Worm (Caenorhabditis elegans): ENCODE measurements around the gene mps-1.

Gene mps-1

ce11 chrII:6269805-6270414 lies 24.3 kb downstream of the mps-1 start, which contains the start of gene F13H8.2:
F13H8.2 (plus strand) TSS chrII:6270364.
- TF ChIP-seq elt-2 (tag; optimal IDR thresholded peaks at IDR 0.05) (peak; percentile 25), nfya-1 (tag; optimal IDR thresholded peaks at IDR 0.05) (peak; percentile 80), unc-86 (tag; optimal IDR thresholded peaks at IDR 0.05) (no peak), hlh-6 (tag; optimal IDR thresholded peaks at IDR 0.05) (no peak), pqm-1 (tag; optimal IDR thresholded peaks at IDR 0.05) (no peak), unc-55 (GFP tag; optimal IDR thresholded peaks at IDR 0.05) (peak; percentile 19), zip-5 (tag; optimal IDR thresholded peaks at IDR 0.05) (peak; percentile 24), hlh-8 (tag; optimal IDR thresholded peaks at IDR 0.05) (no peak), C08G9.2 (tag; optimal IDR thresholded peaks at IDR 0.05) (peak; percentile 53), unc-42 (tag; optimal IDR thresholded peaks at IDR 0.05) (peak; percentile 79), K09A11.1 (tag; optimal IDR thresholded peaks at IDR 0.05; ENCODE audit: insufficient read depth) (no peak), ttx-3 (tag; optimal IDR thresholded peaks at IDR 0.05) (no peak), tbx-7 (tag; optimal IDR thresholded peaks at IDR 0.05) (peak; percentile 22), pax-1 (tag; optimal IDR thresholded peaks at IDR 0.05) (peak; percentile 16), ref-2 (tag; optimal IDR thresholded peaks at IDR 0.05) (peak; percentile 71), ceh-34 (tag; optimal IDR thresholded peaks at IDR 0.05) (peak; percentile 51), fax-1 (tag; optimal IDR thresholded peaks at IDR 0.05) (peak; percentile 32), tbx-2 (tag; optimal IDR thresholded peaks at IDR 0.05) (peak; percentile 73), F13H6.1 (tag; optimal IDR thresholded peaks at IDR 0.05) (peak; percentile 41), ceh-31 (tag; optimal IDR thresholded peaks at IDR 0.05) (peak; percentile 82), nhr-11 (tag; optimal IDR thresholded peaks at IDR 0.05) (no peak), ceh-48 (tag; optimal IDR thresholded peaks at IDR 0.05) (peak; percentile 18), ceh-2 (tag; optimal IDR thresholded peaks at IDR 0.05) (peak; percentile 40), rnt-1 (tag; optimal IDR thresholded peaks at IDR 0.05) (peak; percentile 31), ceh-18 (tag; optimal IDR thresholded peaks at IDR 0.05) (peak; percentile 20), mec-3 (tag; optimal IDR thresholded peaks at IDR 0.05; ENCODE audit: borderline replicate concordance) (no peak), ceh-14 (tag; optimal IDR thresholded peaks at IDR 0.05) (peak; percentile 57), che-1 (tag; optimal IDR thresholded peaks at IDR 0.05) (no peak), sox-2 (GFP tag; IDR thresholded peaks at IDR 0.05) (peak; percentile 7; the same call in 1 of the 2 replicates), ahr-1 (tag; optimal IDR thresholded peaks at IDR 0.05) (no peak), hlh-30 (tag; optimal IDR thresholded peaks at IDR 0.05; ENCODE audit: insufficient read depth) (no peak), pag-3 (tag; optimal IDR thresholded peaks at IDR 0.05; ENCODE audit: borderline replicate concordance) (no peak)

- TF ChIP-seq ttx-3 (tag; optimal IDR thresholded peaks at IDR 0.05), result no peak
- TF ChIP-seq hlh-13 (GFP tag; optimal IDR thresholded peaks at IDR 0.05), result no peak
- TF ChIP-seq zip-5 (tag; optimal IDR thresholded peaks at IDR 0.05), result no peak
- no peak for TF ChIP-seq che-1 (tag; optimal IDR thresholded peaks at IDR 0.05)
- no peak for TF ChIP-seq ref-2 (tag; optimal IDR thresholded peaks at IDR 0.05)
- no peak for TF ChIP-seq ceh-30 (tag; optimal IDR thresholded peaks at IDR 0.05)
- TF ChIP-seq ceh-19 (GFP tag; optimal IDR thresholded peaks at IDR 0.05), result no peak
- no peak for TF ChIP-seq fkh-6 (tag; optimal IDR thresholded peaks at IDR 0.05)
- no peak for TF ChIP-seq nhr-232 (tag; optimal IDR thresholded peaks at IDR 0.05)
- TF ChIP-seq npax-4 (tag; optimal IDR thresholded peaks at IDR 0.05), result no peak
- TF ChIP-seq nhr-11 (tag; optimal IDR thresholded peaks at IDR 0.05), result no peak
- TF ChIP-seq elt-2 (tag; optimal IDR thresholded peaks at IDR 0.05), result no peak
- TF ChIP-seq ceh-45 (GFP tag; IDR thresholded peaks at IDR 0.05), result no peak
- no peak for TF ChIP-seq ceh-6 (GFP tag; optimal IDR thresholded peaks at IDR 0.05)
- TF ChIP-seq sox-2 (GFP tag; IDR thresholded peaks at IDR 0.05), result no peak
- no peak for TF ChIP-seq ceh-48 (tag; optimal IDR thresholded peaks at IDR 0.05)
- no peak for TF ChIP-seq eyg-1 (tag; optimal IDR thresholded peaks at IDR 0.05)
- TF ChIP-seq ceh-31 (tag; optimal IDR thresholded peaks at IDR 0.05), result no peak
- TF ChIP-seq pqm-1 (tag; optimal IDR thresholded peaks at IDR 0.05), result no peak
- no peak for TF ChIP-seq pax-1 (tag; optimal IDR thresholded peaks at IDR 0.05)
Observed at ce11 chrII:6267983-6268382, 26.2 kb downstream of the mps-1 start, which contains the start of gene F13H8.8. F13H8.8 (minus strand) TSS chrII:6268083.
